Fruit fly (Drosophila melanogaster) whole organism, embryonic: ENCODE results near the gene Gfat2.

Experiments used
- CG13296 ChIP-seq: fragments of 200-800 bp; sonication (Bioruptor generic); optimal IDR thresholded peaks from 3 replicates; lab custom pipeline; 2018; ENCODE audit warnings: missing biosample characterization, mild to moderate bottlenecking, missing genetic modification characterization
- CG13424 ChIP-seq: fragments of 200-800 bp; sonication (Bioruptor generic); optimal IDR thresholded peaks from 2 replicates; lab custom pipeline; 2019; ENCODE audit warnings: missing biosample characterization, mild to moderate bottlenecking, missing genetic modification characterization, moderate library complexity
- CG15696 ChIP-seq: fragments of 200-800 bp; sonication (Bioruptor generic); optimal IDR thresholded peaks from 2 replicates; lab custom pipeline; 2019; ENCODE audit warnings: missing biosample characterization, mild to moderate bottlenecking, missing genetic modification characterization, moderate library complexity
- CG16815 ChIP-seq: fragments of 200-800 bp; sonication (Bioruptor generic); optimal IDR thresholded peaks from 3 replicates; lab custom pipeline; 2017; ENCODE audit warnings: missing biosample characterization, mild to moderate bottlenecking, missing genetic modification characterization
- CG17359 ChIP-seq: fragments of 200-800 bp; sonication (Bioruptor generic); optimal IDR thresholded peaks from 3 replicates; lab custom pipeline; 2018; ENCODE audit warnings: missing biosample characterization, mild to moderate bottlenecking, missing genetic modification characterization, moderate library complexity
- CG17361 ChIP-seq: fragments of 200-800 bp; sonication (Bioruptor generic); IDR thresholded peaks from 3 replicates; pipeline ENCODE4 v1.3.6; 2022; ENCODE audit warnings: missing biosample characterization, missing genetic modification characterization
- CG17568 ChIP-seq: fragments of 200-800 bp; sonication (Bioruptor generic); optimal IDR thresholded peaks from 2 replicates; lab custom pipeline; 2018; ENCODE audit warnings: missing biosample characterization, mild to moderate bottlenecking, missing genetic modification characterization, moderate library complexity
- CG17612 ChIP-seq: fragments of 200-800 bp; sonication (Bioruptor generic); IDR thresholded peaks from 2 replicates; pipeline ENCODE4 v1.3.6; 2022; ENCODE audit warnings: missing biosample characterization, missing genetic modification characterization
- CG3281 ChIP-seq: fragments of 200-800 bp; sonication (Bioruptor generic); optimal IDR thresholded peaks from 3 replicates; lab custom pipeline; 2017; ENCODE audit warnings: missing biosample characterization, mild to moderate bottlenecking, missing genetic modification characterization
- CG4404 ChIP-seq: fragments of 200-800 bp; sonication (Bioruptor generic); IDR thresholded peaks from 2 replicates; pipeline ENCODE4 v1.3.6; 2022; ENCODE audit warnings: missing biosample characterization, missing genetic modification characterization
- CG4707 ChIP-seq: fragments of 200-800 bp; sonication (Bioruptor generic); optimal IDR thresholded peaks from 2 replicates; lab custom pipeline; 2018; ENCODE audit warnings: missing biosample characterization, mild to moderate bottlenecking, missing genetic modification characterization, moderate library complexity
- CG5953 ChIP-seq: fragments of 200-800 bp; sonication (Bioruptor generic); IDR thresholded peaks from 2 replicates; pipeline ENCODE4 v1.3.6; 2022; ENCODE audit warnings: missing biosample characterization, missing genetic modification characterization
- Dbx ChIP-seq: fragments of 200-800 bp; sonication (Bioruptor generic); IDR thresholded peaks from 3 replicates; pipeline ENCODE4 v1.3.6; 2022; ENCODE audit warnings: missing biosample characterization, missing genetic modification characterization
- Doc2 ChIP-seq: fragments of 200-800 bp; sonication (Bioruptor generic); IDR thresholded peaks from 2 replicates; pipeline ENCODE4 v1.3.6; 2022; ENCODE audit warnings: missing biosample characterization, missing genetic modification characterization
- Fer1 ChIP-seq: fragments of 200-800 bp; sonication (Bioruptor generic); optimal IDR thresholded peaks from 2 replicates; lab custom pipeline; 2017; ENCODE audit warnings: missing biosample characterization, mild to moderate bottlenecking, missing genetic modification characterization
- H15 ChIP-seq: fragments of 200-800 bp; sonication (Bioruptor generic); IDR thresholded peaks from 3 replicates; pipeline ENCODE4 v1.3.6; 2022; ENCODE audit warnings: missing biosample characterization, missing genetic modification characterization
- HLHmδ ChIP-seq: fragments of 200-800 bp; sonication (Bioruptor generic); optimal IDR thresholded peaks from 2 replicates; lab custom pipeline; 2018; ENCODE audit warnings: missing biosample characterization, mild to moderate bottlenecking, missing genetic modification characterization, moderate library complexity
- Hr51 ChIP-seq, 2 experiments: fragments of 200-800 bp; sonication (Bioruptor generic); optimal IDR thresholded peaks; 2 replicates in 1 of 2; 3 replicates in 1 of 2; lab custom pipeline; 2016 to 2018; ENCODE audit warnings: missing biosample characterization in 2 of 2, missing genetic modification characterization in 2 of 2, mild to moderate bottlenecking in 1 of 2, moderate library complexity in 1 of 2
- Med ChIP-seq: fragments of 200-800 bp; sonication (Bioruptor generic); peaks from one replicate; lab custom pipeline; 2016; ENCODE audit warnings: missing biosample characterization, missing genetic modification characterization, mild to moderate bottlenecking, inconsistent platforms, moderate library complexity
- Meics ChIP-seq: fragments of 200-800 bp; sonication (Bioruptor generic); optimal IDR thresholded peaks from 2 replicates; lab custom pipeline; 2017; ENCODE audit warnings: missing biosample characterization, mild to moderate bottlenecking, missing genetic modification characterization
- Neu2 ChIP-seq: fragments of 200-800 bp; sonication (Bioruptor generic); optimal IDR thresholded peaks from 3 replicates; lab custom pipeline; 2016; ENCODE audit warnings: missing biosample characterization, missing genetic modification characterization, borderline replicate concordance
- Nf-YA ChIP-seq: fragments of 200-800 bp; sonication (Bioruptor generic); IDR thresholded peaks from 2 replicates; pipeline ENCODE4 v1.3.6; 2022; ENCODE audit warnings: missing biosample characterization, missing genetic modification characterization
- Oaz ChIP-seq: fragments of 200-800 bp; sonication (Bioruptor generic); IDR thresholded peaks from 2 replicates; pipeline ENCODE4 v1.3.6; 2022; ENCODE audit warnings: missing biosample characterization, missing genetic modification characterization
- Opbp ChIP-seq: fragments of 200-800 bp; sonication (Bioruptor generic); IDR thresholded peaks from 3 replicates; pipeline ENCODE4 v1.3.6; 2022; ENCODE audit warnings: missing biosample characterization, missing genetic modification characterization; ENCODE audit not compliant: partially characterized antibody
- Sox102F ChIP-seq: fragments of 200-800 bp; sonication (Bioruptor generic); optimal IDR thresholded peaks from 2 replicates; lab custom pipeline; 2018; ENCODE audit warnings: missing biosample characterization, mild to moderate bottlenecking, missing genetic modification characterization, moderate library complexity
- Tbp ChIP-seq: fragments of >200 bp; optimal IDR thresholded peaks from 2 replicates; lab custom pipeline; 2018; ENCODE audit warnings: missing biosample characterization, missing genetic modification characterization
- ash1 ChIP-seq: fragments of 200-800 bp; sonication (Bioruptor generic); optimal IDR thresholded peaks from 2 replicates; lab custom pipeline; 2018; ENCODE audit warnings: missing biosample characterization, mild to moderate bottlenecking, missing genetic modification characterization
- bab2 ChIP-seq: fragments of 200-800 bp; sonication (Bioruptor generic); optimal IDR thresholded peaks from 2 replicates; lab custom pipeline; 2016; ENCODE audit warnings: missing biosample characterization, missing genetic modification characterization
- bbx ChIP-seq: fragments of 200-800 bp; sonication (Bioruptor generic); IDR thresholded peaks from 2 replicates; pipeline ENCODE4 v1.3.6; 2022; ENCODE audit warnings: missing biosample characterization, missing genetic modification characterization; ENCODE audit not compliant: partially characterized antibody
- bsh ChIP-seq, 2 experiments: fragments of 200-800 bp; sonication (Bioruptor generic); optimal IDR thresholded peaks; 2 replicates each; lab custom pipeline; 2017 to 2018; ENCODE audit warnings: mild to moderate bottlenecking in 2 of 2, missing biosample characterization in 2 of 2, missing genetic modification characterization in 2 of 2, moderate library complexity in 1 of 2
- chinmo ChIP-seq: fragments of 200-800 bp; sonication (Bioruptor generic); IDR thresholded peaks from 4 replicates; pipeline ENCODE4 v1.3.6; 2022; ENCODE audit warnings: missing biosample characterization, missing genetic modification characterization; ENCODE audit not compliant: partially characterized antibody
- chm ChIP-seq: fragments of 200-800 bp; sonication (Bioruptor generic); IDR thresholded peaks from 2 replicates; pipeline ENCODE4 v1.3.6; 2022; ENCODE audit warnings: missing biosample characterization, missing genetic modification characterization
- da ChIP-seq: fragments of 200-800 bp; sonication (Bioruptor generic); optimal IDR thresholded peaks from 2 replicates; lab custom pipeline; 2016; ENCODE audit warnings: missing biosample characterization, missing genetic modification characterization
- dmrt99B ChIP-seq: fragments of 200-800 bp; sonication (Bioruptor generic); optimal IDR thresholded peaks from 2 replicates; lab custom pipeline; 2018; ENCODE audit warnings: missing biosample characterization, mild to moderate bottlenecking, missing genetic modification characterization, moderate library complexity
- dysf ChIP-seq: fragments of 200-800 bp; sonication (Bioruptor generic); IDR thresholded peaks from 3 replicates; pipeline ENCODE4 v1.3.6; 2022; ENCODE audit warnings: missing biosample characterization, missing genetic modification characterization
- ems ChIP-seq: fragments of 200-800 bp; sonication (Bioruptor generic); optimal IDR thresholded peaks from 3 replicates; lab custom pipeline; 2016; ENCODE audit warnings: missing biosample characterization, missing genetic modification characterization
- esg ChIP-seq: fragments of 200-800 bp; sonication (Bioruptor generic); conservative IDR thresholded peaks from 2 replicates; pipeline ENCODE4 v1.3.6; 2022; ENCODE audit warnings: missing biosample characterization, missing genetic modification characterization
- fru ChIP-seq: fragments of >200 bp; optimal IDR thresholded peaks from 2 replicates; lab custom pipeline; 2017
- gce ChIP-seq: fragments of 200-800 bp; sonication (Bioruptor generic); IDR thresholded peaks from 3 replicates; pipeline ENCODE4 v1.3.6; 2022; ENCODE audit warnings: missing biosample characterization, missing genetic modification characterization
- gem ChIP-seq: fragments of 200-800 bp; sonication (Bioruptor generic); optimal IDR thresholded peaks from 2 replicates; lab custom pipeline; 2019; ENCODE audit warnings: missing biosample characterization, mild to moderate bottlenecking, missing genetic modification characterization, moderate library complexity
- gt ChIP-seq: fragments of 200-800 bp; sonication (Bioruptor generic); IDR thresholded peaks from 2 replicates; pipeline ENCODE4 v1.3.6; 2022; ENCODE audit warnings: missing biosample characterization, missing genetic modification characterization
- ind ChIP-seq: fragments of 200-800 bp; sonication (Bioruptor generic); optimal IDR thresholded peaks from 3 replicates; lab custom pipeline; 2016; ENCODE audit warnings: missing biosample characterization, missing genetic modification characterization
- insv ChIP-seq, 2 experiments: fragments of 200-800 bp; sonication (Bioruptor generic); optimal IDR thresholded peaks; 3 replicates each; lab custom pipeline; 2016 to 2018; ENCODE audit warnings: missing biosample characterization in 2 of 2, missing genetic modification characterization in 2 of 2
- lab ChIP-seq: fragments of 200-800 bp; sonication (Bioruptor generic); optimal IDR thresholded peaks from 3 replicates; lab custom pipeline; 2017; ENCODE audit warnings: missing biosample characterization, missing genetic modification characterization, mild to moderate bottlenecking, moderate library complexity, missing genetic modification reagents
- lilli ChIP-seq: fragments of 200-800 bp; sonication (Bioruptor generic); optimal IDR thresholded peaks from 3 replicates; lab custom pipeline; 2016; ENCODE audit warnings: missing biosample characterization, missing genetic modification characterization
- nerfin-1 ChIP-seq: fragments of 200-800 bp; sonication (Bioruptor generic); optimal IDR thresholded peaks from 3 replicates; lab custom pipeline; 2019; ENCODE audit warnings: missing biosample characterization, mild to moderate bottlenecking, missing genetic modification characterization, moderate library complexity
- sc ChIP-seq, 3 experiments: fragments of >200 bp in 2 of 3; fragments of 200-800 bp in 1 of 3; sonication (Bioruptor generic) in 1 of 3; optimal IDR thresholded peaks; 2 replicates in 2 of 3; 3 replicates in 1 of 3; lab custom pipeline; 2017; ENCODE audit warnings: mild to moderate bottlenecking in 1 of 3, missing biosample characterization in 1 of 3, missing genetic modification characterization in 1 of 3, missing genetic modification reagents in 1 of 3
- shn ChIP-seq: fragments of 200-800 bp; sonication (Bioruptor generic); optimal IDR thresholded peaks from 3 replicates; lab custom pipeline; 2016; ENCODE audit warnings: missing biosample characterization, missing genetic modification characterization
- toy ChIP-seq: fragments of 200-800 bp; sonication (Bioruptor generic); IDR thresholded peaks from 2 replicates; pipeline ENCODE4 v1.3.6; 2022; ENCODE audit warnings: missing biosample characterization, missing genetic modification characterization
- unpg ChIP-seq: fragments of 200-800 bp; sonication (Bioruptor generic); optimal IDR thresholded peaks from 3 replicates; lab custom pipeline; 2018; ENCODE audit warnings: missing biosample characterization, mild to moderate bottlenecking, missing genetic modification characterization, moderate library complexity
- zen2 ChIP-seq: fragments of 200-800 bp; sonication (Bioruptor generic); IDR thresholded peaks from 3 replicates; pipeline ENCODE4 v1.3.6; 2022; ENCODE audit warnings: missing biosample characterization, missing genetic modification characterization; ENCODE audit not compliant: partially characterized antibody

Gene Gfat2

DNA sequence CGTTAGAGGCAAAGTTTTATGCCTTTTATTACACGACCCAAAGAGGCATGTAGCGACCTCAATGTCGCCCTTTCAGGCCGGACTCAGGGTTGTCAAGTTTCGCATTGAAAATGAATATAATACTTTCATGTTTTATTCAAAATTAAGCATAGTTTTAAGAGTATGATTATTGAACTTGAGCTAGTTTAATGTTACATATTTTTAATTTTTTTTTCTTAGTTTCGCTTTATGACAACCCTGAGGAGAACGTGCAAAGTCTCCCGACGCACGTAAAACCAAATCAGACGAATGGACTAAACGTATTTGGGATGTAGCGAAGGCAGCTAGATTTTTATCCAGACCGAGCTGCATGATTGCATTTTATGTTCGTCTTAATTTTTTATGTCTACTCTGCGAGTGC, 33.6 kb downstream of the Gfat2 start (continued):
- TF ChIP-seq sc (optimal IDR thresholded peaks at IDR 0.05; lab: Kevin White, UChicago) (no peak), sc (GFP tag; optimal IDR thresholded peaks at IDR 0.05; lab: Kevin White, UChicago) (no peak), Med (GFP tag; lab: Kevin White, UChicago) (peak; percentile 66), CG4707 (GFP tag; lab: Kevin White, UChicago) (no peak), dysf (peak; percentile 16; the same call in 1 of the 3 replicates), Sox102F (GFP tag; lab: Kevin White, UChicago) (peak; percentile 41), chinmo (GFP tag; lab: Robert Waterston, UW) (no peak), Tbp (GFP tag; lab: Kevin White, UChicago) (no peak), Fer1 (GFP tag; lab: Kevin White, UChicago) (no peak), Hr51 (GFP tag; optimal IDR thresholded peaks at IDR 0.05; lab: Kevin White, UChicago) (peak in 1 of 2 experiments; percentile 24), da (no peak), CG13424 (tag; lab: Kevin White, UChicago) (peak; percentile 20), unpg (GFP tag; lab: Kevin White, UChicago) (peak; percentile 36), gt (GFP tag; lab: Robert Waterston, UW) (no peak), CG4404 (GFP tag; lab: Robert Waterston, UW) (no peak), CG3281 (GFP tag; lab: Kevin White, UChicago) (no peak), lilli (GFP tag; lab: Kevin White, UChicago) (no peak), bab2 (GFP tag; lab: Kevin White, UChicago) (no peak), ems (GFP tag; lab: Kevin White, UChicago) (no peak), zen2 (GFP tag; lab: Robert Waterston, UW) (no peak), CG17359 (peak; percentile 30), bbx (no peak), CG17361 (GFP tag; lab: Robert Waterston, UW) (no peak), Meics (GFP tag; lab: Kevin White, UChicago) (no peak), nerfin-1 (tag; lab: Kevin White, UChicago) (no peak), H15 (no peak), esg (GFP tag; lab: Robert Waterston, UW) (no peak), CG17568 (no peak), Doc2 (no peak), ash1 (GFP tag; lab: Kevin White, UChicago) (no peak), CG5953 (GFP tag; lab: Robert Waterston, UW) (no peak), Dbx (GFP tag; lab: Robert Waterston, UW) (no peak), gem (tag; lab: Kevin White, UChicago) (peak; percentile 51), Nf-YA (GFP tag; lab: Robert Waterston, UW) (peak; percentile 31; the same call in 1 of the 2 replicates), dmrt99B (peak; percentile 39), CG17612 (no peak), CG13296 (no peak), ind (GFP tag; lab: Kevin White, UChicago) (no peak), Oaz (GFP tag; lab: Robert Waterston, UW) (peak; percentile 49; the same call in 1 of the 2 replicates), insv (GFP tag; optimal IDR thresholded peaks at IDR 0.05; lab: Kevin White, UChicago) (no peak), lab (GFP tag; lab: Kevin White, UChicago) (peak; percentile 17), Opbp (GFP tag; lab: Robert Waterston, UW) (no peak), Neu2 (GFP tag; lab: Kevin White, UChicago) (no peak), fru (lab: Kevin White, UChicago) (no peak), gce (GFP tag; lab: Robert Waterston, UW) (no peak), chm (GFP tag; lab: Robert Waterston, UW) (no peak), HLHmδ (GFP tag; lab: Kevin White, UChicago) (no peak), toy (GFP tag; lab: Robert Waterston, UW) (no peak), CG15696 (tag; lab: Kevin White, UChicago) (no peak), shn (no peak), CG16815 (GFP tag; lab: Kevin White, UChicago) (no peak), bsh (GFP tag; optimal IDR thresholded peaks at IDR 0.05; lab: Kevin White, UChicago) (no peak)
